Worm (Caenorhabditis elegans): ENCODE results near the gene pho-5.

Gene pho-5

DNA sequence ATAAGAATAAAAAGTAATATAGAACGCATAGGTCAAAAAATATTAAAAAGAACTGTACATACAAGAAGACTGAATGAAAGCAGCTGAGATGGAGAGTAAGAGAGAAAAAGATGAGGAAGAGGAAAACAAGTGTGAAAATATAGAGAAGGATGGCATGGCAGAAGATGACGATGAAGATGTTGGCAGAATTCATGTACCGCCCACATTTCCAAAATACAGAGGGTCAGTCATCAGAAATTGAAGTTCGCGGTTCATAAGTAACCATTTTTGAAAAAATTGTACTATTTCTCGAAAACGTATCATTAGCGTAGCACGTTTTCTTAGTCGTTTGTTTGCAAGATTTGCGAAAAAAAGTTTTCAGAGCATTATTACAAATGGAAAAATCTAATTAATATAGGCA, 37.9 kb downstream of the pho-5 start, which contains the start of gene zmp-6:
zmp-6 (minus strand) TSS at position 101 of the 400 bp plus-strand sequence.
- no peak for TF ChIP-seq aly-2 (tag; optimal IDR thresholded peaks at IDR 0.05)
- no peak for TF ChIP-seq lin-15B (tag; optimal IDR thresholded peaks at IDR 0.05)
- TF ChIP-seq egl-5 (tag; optimal IDR thresholded peaks at IDR 0.05) = no peak
- no peak for TF ChIP-seq pqm-1 (tag; optimal IDR thresholded peaks at IDR 0.05)
- no peak for TF ChIP-seq unc-39 (tag; optimal IDR thresholded peaks at IDR 0.05)

DNA sequence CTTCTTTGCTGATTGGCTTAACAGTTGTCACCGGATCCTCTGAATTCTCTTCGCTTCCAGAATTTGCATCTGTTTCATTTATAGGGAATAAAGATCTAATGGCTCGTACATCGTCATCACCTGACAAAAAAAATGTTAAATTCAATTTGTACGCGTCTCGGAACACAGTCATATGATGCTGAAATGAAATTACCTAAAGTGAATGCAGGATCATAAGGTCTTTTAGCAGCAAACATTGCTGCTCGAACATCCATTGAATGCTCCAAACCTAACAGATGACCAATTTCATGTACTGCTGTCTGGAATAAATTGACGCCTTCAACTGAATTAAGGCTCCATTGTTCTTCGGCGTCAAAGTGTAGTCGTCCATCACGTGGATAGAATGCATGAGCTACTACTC, 39.3 kb downstream of the pho-5 start:
- TF ChIP-seq mml-1 (tag; optimal IDR thresholded peaks at IDR 0.05) (no peak), fkh-10 (GFP tag; optimal IDR thresholded peaks at IDR 0.05) (peak; percentile 81)

DNA sequence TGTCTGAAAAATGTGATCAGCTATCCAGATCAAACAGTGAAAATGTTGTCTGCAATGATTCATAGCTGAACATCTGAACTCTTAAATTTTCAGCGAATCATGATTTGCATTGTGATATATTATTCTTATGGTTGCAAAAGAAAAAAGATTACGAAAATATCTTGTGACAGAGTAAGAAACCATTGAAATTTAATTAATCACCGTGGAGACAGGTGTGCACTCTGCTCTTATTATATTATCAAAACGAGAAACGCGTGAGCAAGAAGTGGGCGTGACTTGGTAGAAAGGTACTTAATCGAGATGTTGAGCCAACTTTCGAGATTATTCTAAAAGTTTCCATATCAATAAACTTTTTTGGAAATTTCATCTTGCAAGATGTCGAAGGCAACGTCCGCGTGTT, 42.7 kb downstream of the pho-5 start, which contains the start of gene osm-10:
osm-10 (plus strand) TSS at position 293 of the 400 bp plus-strand sequence.
- no peak for TF ChIP-seq elt-2 (tag; optimal IDR thresholded peaks at IDR 0.05)
- no peak for TF ChIP-seq nhr-43 (tag; optimal IDR thresholded peaks at IDR 0.05; ENCODE audit: poor library complexity, severe bottlenecking)
- TF ChIP-seq lin-15B (tag; optimal IDR thresholded peaks at IDR 0.05) = no peak
- no peak for TF ChIP-seq ceh-16 (tag; optimal IDR thresholded peaks at IDR 0.05)
- TF ChIP-seq eor-1 (tag; optimal IDR thresholded peaks at IDR 0.05) = no peak
- no peak for TF ChIP-seq nhr-77 (tag; optimal IDR thresholded peaks at IDR 0.05)
- TF ChIP-seq ZK546.5 (tag; optimal IDR thresholded peaks at IDR 0.05) = no peak
- TF ChIP-seq hmg-11 (tag; optimal IDR thresholded peaks at IDR 0.05) = no peak

DNA sequence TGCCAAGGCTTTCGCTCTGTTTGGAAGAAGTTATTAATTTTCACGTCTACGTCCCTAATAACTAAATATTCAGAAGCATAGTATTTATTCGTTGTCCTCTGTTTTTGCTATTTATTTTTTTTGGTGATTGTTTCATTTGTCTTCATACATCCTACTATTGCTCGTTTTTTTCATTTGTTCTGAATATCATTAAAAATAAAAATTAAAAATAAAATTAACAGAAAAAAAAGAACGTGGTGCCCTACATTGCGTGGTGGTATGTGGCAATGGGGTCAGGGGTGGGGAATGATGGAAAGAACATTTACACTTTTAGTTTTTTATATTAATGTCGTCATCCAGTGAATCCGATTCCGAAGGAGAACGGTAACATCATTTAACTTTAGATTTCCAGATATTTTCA, 44.6 kb downstream of the pho-5 start, which contains the start of gene ztf-31:
ztf-31 (plus strand) TSS at position 301 of the 400 bp plus-strand sequence.
- TF ChIP-seq snpc-4 (tag; optimal IDR thresholded peaks at IDR 0.05) = no peak
- TF ChIP-seq mdl-1 (tag; optimal IDR thresholded peaks at IDR 0.05) = no peak
- TF ChIP-seq mml-1 (tag; optimal IDR thresholded peaks at IDR 0.05) = no peak
- no peak for TF ChIP-seq nhr-67 (tag; optimal IDR thresholded peaks at IDR 0.05)
- TF ChIP-seq ceh-16 (tag; optimal IDR thresholded peaks at IDR 0.05) = no peak

DNA sequence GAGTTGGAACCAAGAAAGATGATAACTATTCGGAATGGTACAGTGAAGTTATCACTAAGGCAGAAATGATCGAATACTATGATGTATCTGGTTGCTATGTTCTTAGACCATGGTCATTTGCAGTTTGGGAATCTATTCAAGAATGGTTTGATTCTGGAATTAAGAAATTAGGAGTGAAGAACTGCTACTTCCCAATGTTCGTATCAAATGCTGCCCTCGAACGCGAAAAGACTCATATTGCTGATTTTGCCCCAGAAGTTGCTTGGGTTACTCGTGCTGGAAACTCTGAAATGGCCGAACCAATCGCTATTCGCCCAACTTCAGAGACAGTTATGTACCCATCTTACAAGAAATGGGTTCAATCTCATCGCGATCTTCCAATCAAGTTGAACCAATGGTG, 46.3 kb downstream of the pho-5 start:
- TF ChIP-seq R02D3.7 (tag; optimal IDR thresholded peaks at IDR 0.05) (no peak), ama-1 (optimal IDR thresholded peaks at IDR 0.05) (no peak), egl-5 (tag; optimal IDR thresholded peaks at IDR 0.05) (no peak), eor-1 (tag; optimal IDR thresholded peaks at IDR 0.05) (no peak), unc-39 (tag; optimal IDR thresholded peaks at IDR 0.05) (no peak)

DNA sequence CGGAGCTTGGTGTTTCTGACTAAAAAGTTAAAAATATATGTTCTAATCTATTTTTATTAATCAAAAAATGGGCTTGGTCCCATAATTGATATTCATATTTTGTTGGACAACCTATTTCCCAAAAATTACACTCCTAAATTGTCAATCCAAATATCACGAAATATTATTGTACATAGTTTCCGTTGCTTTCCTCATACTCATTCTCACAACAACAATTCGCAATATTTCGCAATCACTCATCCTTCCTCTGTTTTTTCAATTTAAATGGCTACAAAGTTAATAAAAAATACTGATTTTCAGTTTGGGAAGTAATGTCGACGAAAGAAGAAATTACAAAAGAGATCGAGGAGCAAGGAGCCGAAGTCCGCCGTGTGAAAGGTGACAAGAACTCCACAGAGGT, 47.0 kb downstream of the pho-5 start, which contains the start of gene pars-1:
pars-1 (plus strand) TSS at position 301 of the 400 bp plus-strand sequence.
- TF ChIP-seq nfya-1 (tag; optimal IDR thresholded peaks at IDR 0.05; ENCODE audit: insufficient read depth) (no peak), ztf-11 (tag; optimal IDR thresholded peaks at IDR 0.05) (no peak), R02D3.7 (tag; optimal IDR thresholded peaks at IDR 0.05) (no peak), unc-39 (tag; optimal IDR thresholded peaks at IDR 0.05) (no peak), jun-1 (tag; optimal IDR thresholded peaks at IDR 0.05) (no peak), tbx-2 (tag; optimal IDR thresholded peaks at IDR 0.05) (no peak), snpc-4 (tag; optimal IDR thresholded peaks at IDR 0.05) (no peak), mdl-1 (tag; optimal IDR thresholded peaks at IDR 0.05) (no peak), fos-1 (tag; optimal IDR thresholded peaks at IDR 0.05) (no peak), fkh-10 (GFP tag; optimal IDR thresholded peaks at IDR 0.05) (no peak), ZK546.5 (tag; optimal IDR thresholded peaks at IDR 0.05) (no peak), ama-1 (optimal IDR thresholded peaks at IDR 0.05) (no peak), ztf-4 (tag; optimal IDR thresholded peaks at IDR 0.05) (no peak), elt-3 (tag; optimal IDR thresholded peaks at IDR 0.05) (no peak)

DNA sequence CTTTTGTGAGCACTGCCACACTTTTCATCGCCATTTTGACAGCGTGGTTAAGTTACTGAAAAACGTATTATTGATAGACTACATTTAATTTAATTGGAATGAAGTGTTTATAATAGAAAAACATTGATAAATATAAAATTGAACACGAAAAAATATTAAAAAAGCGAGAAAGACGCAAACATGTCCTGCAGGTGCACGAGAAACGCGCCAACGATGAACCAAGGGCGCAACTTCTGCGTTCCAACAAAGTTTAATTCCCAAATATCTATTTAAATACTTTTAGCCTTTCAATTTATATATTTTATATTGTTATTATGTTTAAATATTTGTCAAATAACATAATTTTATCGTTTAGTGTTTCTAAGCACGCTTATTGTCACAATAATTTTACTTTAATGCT, 51.5 kb downstream of the pho-5 start, which contains the start of gene ndus-8:
ndus-8 (minus strand) TSS at position 55 of the 400 bp plus-strand sequence.
- TF ChIP-seq mml-1 (tag; optimal IDR thresholded peaks at IDR 0.05) (no peak), ceh-28 (tag; optimal IDR thresholded peaks at IDR 0.05) (peak; percentile 7), fkh-2 (tag; optimal IDR thresholded peaks at IDR 0.05) (no peak), hmg-11 (tag; optimal IDR thresholded peaks at IDR 0.05) (peak; percentile 45), lsy-12 (tag; optimal IDR thresholded peaks at IDR 0.05) (peak; percentile 30), lin-39 (tag; optimal IDR thresholded peaks at IDR 0.05) (peak; percentile 24), ztf-4 (tag; optimal IDR thresholded peaks at IDR 0.05) (no peak), sea-2 (GFP tag; optimal IDR thresholded peaks at IDR 0.05) (no peak), unc-62 (GFP tag; optimal IDR thresholded peaks at IDR 0.05) (no peak), skn-1 (tag; optimal IDR thresholded peaks at IDR 0.05) (no peak), egl-27 (tag; optimal IDR thresholded peaks at IDR 0.05) (no peak), nhr-67 (tag; optimal IDR thresholded peaks at IDR 0.05) (no peak), pha-4 (tag; optimal IDR thresholded peaks at IDR 0.05) (peak; percentile 88), elt-2 (tag; optimal IDR thresholded peaks at IDR 0.05) (peak; percentile 32), aly-2 (tag; optimal IDR thresholded peaks at IDR 0.05) (no peak), zag-1 (tag; optimal IDR thresholded peaks at IDR 0.05) (no peak), nhr-43 (tag; optimal IDR thresholded peaks at IDR 0.05; ENCODE audit: poor library complexity, severe bottlenecking) (peak; percentile 44), pqm-1 (tag; optimal IDR thresholded peaks at IDR 0.05) (no peak), nhr-25 (tag; optimal IDR thresholded peaks at IDR 0.05) (peak; percentile 44), elt-3 (tag; optimal IDR thresholded peaks at IDR 0.05) (no peak), nfya-1 (tag; optimal IDR thresholded peaks at IDR 0.05; ENCODE audit: insufficient read depth) (peak; percentile 52), mdl-1 (tag; optimal IDR thresholded peaks at IDR 0.05) (no peak), fkh-10 (GFP tag; optimal IDR thresholded peaks at IDR 0.05) (no peak), unc-39 (tag; optimal IDR thresholded peaks at IDR 0.05) (no peak), nhr-76 (tag; optimal IDR thresholded peaks at IDR 0.05) (no peak), fos-1 (tag; optimal IDR thresholded peaks at IDR 0.05) (no peak)
